Worm (Caenorhabditis elegans) whole organism, mixed stage, embryonic: ENCODE data around the gene srt-50.

Experiments used
- bed-3 ChIP-seq: fragments of 200-800 bp; sonication (Bioruptor generic); optimal IDR thresholded peaks from 3 replicates; lab custom pipeline; 2018; ENCODE audit warnings: mild to moderate bottlenecking, missing genetic modification characterization, moderate library complexity, missing compliant biosample characterization
- ces-1 ChIP-seq: fragments of 150-350 bp; optimal IDR thresholded peaks from 2 replicates; lab custom pipeline; 2014; ENCODE audit warnings: missing biosample characterization, missing genetic modification reagents, missing genetic modification characterization
- elt-3 ChIP-seq: fragments of 150-350 bp; optimal IDR thresholded peaks from 2 replicates; lab custom pipeline; 2014; ENCODE audit warnings: missing biosample characterization, missing genetic modification characterization
- lin-32 ChIP-seq: fragments of 200-800 bp; sonication (Bioruptor generic); optimal IDR thresholded peaks from 2 replicates; lab custom pipeline; 2018; ENCODE audit warnings: mild to moderate bottlenecking, missing genetic modification characterization, missing compliant biosample characterization
- lsy-2 ChIP-seq: fragments of 150-350 bp; optimal IDR thresholded peaks from 2 replicates; lab custom pipeline; 2014; ENCODE audit warnings: missing biosample characterization, missing genetic modification characterization
- mep-1 ChIP-seq: fragments of 150-350 bp; optimal IDR thresholded peaks from 2 replicates; lab custom pipeline; 2017; ENCODE audit warnings: missing biosample characterization, missing genetic modification reagents, missing genetic modification characterization, inconsistent platforms
- mls-2 ChIP-seq: sonication (generic microtip); optimal IDR thresholded peaks from 2 replicates; lab custom pipeline; 2016; ENCODE audit warnings: mild to moderate bottlenecking, missing genetic modification characterization, moderate library complexity, missing compliant biosample characterization
- nhr-12 ChIP-seq: fragments of 150-350 bp; optimal IDR thresholded peaks from 2 replicates; lab custom pipeline; 2014; ENCODE audit warnings: missing biosample characterization, missing genetic modification characterization
- nhr-237 ChIP-seq: fragments of 150-350 bp; optimal IDR thresholded peaks from 2 replicates; lab custom pipeline; 2014; ENCODE audit warnings: missing biosample characterization, missing genetic modification characterization
- unc-39 ChIP-seq: fragments of 150-350 bp; optimal IDR thresholded peaks from 2 replicates; lab custom pipeline; 2014; ENCODE audit warnings: missing biosample characterization, missing genetic modification characterization
- ztf-11 ChIP-seq: fragments of 150-350 bp; optimal IDR thresholded peaks from 2 replicates; lab custom pipeline; 2014; ENCODE audit warnings: missing biosample characterization, missing genetic modification characterization

- no peak for TF ChIP-seq ztf-11 (tag; lab: Kevin White, UChicago)
- no peak for TF ChIP-seq elt-3
- TF ChIP-seq ces-1 (GFP tag; lab: Kevin White, UChicago): no peak
- TF ChIP-seq unc-39 (tag; lab: Kevin White, UChicago): no peak
- TF ChIP-seq lin-32 (GFP tag; lab: Kevin White, UChicago): no peak
- no peak for TF ChIP-seq mep-1
- TF ChIP-seq nhr-12 (tag; lab: Kevin White, UChicago): no peak
- no peak for TF ChIP-seq nhr-237 (tag; lab: Kevin White, UChicago)
- no peak for TF ChIP-seq lsy-2 (tag; lab: Kevin White, UChicago)
- no peak for TF ChIP-seq mls-2 (tag; lab: Kevin White, UChicago)
- TF ChIP-seq bed-3 (GFP tag; lab: Kevin White, UChicago): no peak
These were observed 39.8 kb downstream of the srt-50 start, which contains the start of gene M199.135 for ce11 chrIV:15114324-15114723.
